Worm (Caenorhabditis elegans) whole organism, L3 larva: Measurements from ENCODE around the gene F58A3.4.

ENCODE experiments used
- egl-5 ChIP-seq: fragments of 150-350 bp; optimal IDR thresholded peaks from 2 replicates; lab custom pipeline; 2017; ENCODE audit warnings: missing biosample characterization, missing genetic modification reagents, missing genetic modification characterization, inconsistent platforms
- lin-15B ChIP-seq: fragments of 150-350 bp; optimal IDR thresholded peaks from 2 replicates; lab custom pipeline; 2014; ENCODE audit warnings: missing biosample characterization, missing genetic modification characterization
- nhr-12 ChIP-seq: fragments of 150-350 bp; optimal IDR thresholded peaks from 2 replicates; lab custom pipeline; 2014; ENCODE audit warnings: missing biosample characterization, missing genetic modification characterization
- nhr-25 ChIP-seq: sonication (generic microtip); optimal IDR thresholded peaks from 2 replicates; lab custom pipeline; 2017; ENCODE audit warnings: missing biosample characterization, missing genetic modification characterization
- snpc-4 ChIP-seq: fragments of 150-350 bp; optimal IDR thresholded peaks from 2 replicates; lab custom pipeline; 2014; ENCODE audit warnings: missing biosample characterization, missing genetic modification characterization

DNA sequence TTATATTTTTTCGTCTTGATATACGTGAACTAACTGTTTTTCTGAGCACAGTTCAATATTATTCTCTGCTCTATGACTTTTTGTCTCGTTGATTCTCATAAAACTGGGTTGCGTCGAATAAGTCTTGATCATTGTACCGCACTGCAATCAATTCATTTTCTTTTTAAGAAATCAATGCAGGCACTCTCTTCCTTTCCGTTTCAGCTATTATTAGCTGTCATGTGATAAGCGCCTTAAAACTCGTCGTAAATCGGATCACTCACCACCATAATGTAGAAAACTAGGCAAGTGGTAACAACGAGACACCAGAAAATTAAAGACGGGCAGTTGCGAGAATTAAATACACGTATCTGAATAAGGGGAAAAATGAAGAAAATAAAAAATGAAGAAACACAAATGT, 3.1 kb downstream of the F58A3.4 start:
- TF ChIP-seq lin-15B (tag; lab: Kevin White, UChicago), result no peak
- no peak for TF ChIP-seq nhr-12 (tag; lab: Kevin White, UChicago)
- no peak for TF ChIP-seq snpc-4 (tag; lab: Kevin White, UChicago)
- no peak for TF ChIP-seq egl-5 (tag; lab: Kevin White, UChicago)
- no peak for TF ChIP-seq nhr-25 (tag; lab: Kevin White, UChicago)
